Worm (Caenorhabditis elegans) whole organism, L2 larva: ENCODE results near the gene F31F6.1.
A peak's percentile ranks its signal among the peaks of the same experiment; 100 is the strongest.

ENCODE experiments used
- F13H6.1 ChIP-seq: sonication (generic microtip); optimal IDR thresholded peaks from 2 replicates; lab custom pipeline; 2016; ENCODE audit warnings: missing genetic modification characterization, missing compliant biosample characterization
- alr-1 ChIP-seq: fragments of 150-350 bp; optimal IDR thresholded peaks from 2 replicates; lab custom pipeline; 2014; ENCODE audit warnings: missing biosample characterization, missing genetic modification characterization
- aly-2 ChIP-seq: fragments of 150-350 bp; optimal IDR thresholded peaks from 2 replicates; lab custom pipeline; 2014; ENCODE audit warnings: missing biosample characterization, missing genetic modification characterization
- blmp-1 ChIP-seq: sonication (generic microtip); optimal IDR thresholded peaks from 2 replicates; lab custom pipeline; 2017; ENCODE audit warnings: missing genetic modification characterization, mild to moderate bottlenecking, missing compliant biosample characterization, antibody characterized with exemption, moderate library complexity; ENCODE audit not compliant: insufficient read depth
- ceh-16 ChIP-seq: fragments of 150-350 bp; optimal IDR thresholded peaks from 2 replicates; lab custom pipeline; 2014; ENCODE audit warnings: missing biosample characterization, missing genetic modification characterization
- ceh-82 ChIP-seq: fragments of 150-350 bp; optimal IDR thresholded peaks from 2 replicates; lab custom pipeline; 2014; ENCODE audit warnings: missing biosample characterization, missing genetic modification characterization
- crh-2 ChIP-seq: sonication (generic microtip); optimal IDR thresholded peaks from 2 replicates; lab custom pipeline; 2017; ENCODE audit warnings: missing biosample characterization, missing genetic modification characterization
- dmd-4 ChIP-seq: sonication (generic microtip); optimal IDR thresholded peaks from 2 replicates; lab custom pipeline; 2017; ENCODE audit warnings: missing biosample characterization, missing genetic modification characterization
- egl-27 ChIP-seq: sonication (generic microtip); optimal IDR thresholded peaks from 3 replicates; lab custom pipeline; 2017; ENCODE audit warnings: missing biosample characterization, missing genetic modification reagents, missing genetic modification characterization
- elt-1 ChIP-seq: fragments of 150-350 bp; optimal IDR thresholded peaks from 2 replicates; lab custom pipeline; 2014; ENCODE audit warnings: missing biosample characterization, missing genetic modification characterization
- elt-3 ChIP-seq: sonication (generic microtip); optimal IDR thresholded peaks from 2 replicates; lab custom pipeline; 2017; ENCODE audit warnings: missing biosample characterization, missing genetic modification characterization
- fos-1 ChIP-seq: fragments of 150-350 bp; optimal IDR thresholded peaks from 2 replicates; lab custom pipeline; 2014; ENCODE audit warnings: missing biosample characterization, missing genetic modification characterization
- gmeb-1 ChIP-seq: fragments of 150-350 bp; optimal IDR thresholded peaks from 2 replicates; lab custom pipeline; 2014; ENCODE audit warnings: missing biosample characterization, missing genetic modification characterization
- lin-11 ChIP-seq: fragments of 150-350 bp; sonication (generic microtip); optimal IDR thresholded peaks from 2 replicates; lab custom pipeline; 2014; ENCODE audit warnings: missing biosample characterization, missing genetic modification characterization, inconsistent platforms, mixed read lengths
- lin-13 ChIP-seq: fragments of 150-350 bp; optimal IDR thresholded peaks from 2 replicates; lab custom pipeline; 2014; ENCODE audit warnings: missing biosample characterization, missing genetic modification reagents, missing genetic modification characterization
- lsy-2 ChIP-seq, 2 experiments: fragments of 150-350 bp in 1 of 2; sonication (generic microtip) in 1 of 2; optimal IDR thresholded peaks; 2 replicates each; lab custom pipeline; 2014 to 2017; ENCODE audit warnings: missing biosample characterization in 2 of 2, missing genetic modification characterization in 2 of 2
- mab-5 ChIP-seq: fragments of 150-350 bp; optimal IDR thresholded peaks from 2 replicates; lab custom pipeline; 2014; ENCODE audit warnings: missing biosample characterization, missing genetic modification characterization
- mbf-1 ChIP-seq: sonication (generic microtip); optimal IDR thresholded peaks from 2 replicates; lab custom pipeline; 2017; ENCODE audit warnings: missing biosample characterization, missing genetic modification characterization
- mdl-1 ChIP-seq, 2 experiments: fragments of 150-350 bp in 1 of 2; sonication (generic microtip) in 1 of 2; optimal IDR thresholded peaks; 2 replicates each; lab custom pipeline; 2017; ENCODE audit warnings: missing biosample characterization in 2 of 2, missing genetic modification characterization in 2 of 2
- nhr-10 ChIP-seq: sonication (generic microtip); optimal IDR thresholded peaks from 2 replicates; lab custom pipeline; 2017; ENCODE audit warnings: missing biosample characterization, missing genetic modification characterization
- nhr-11 ChIP-seq: fragments of 150-350 bp; optimal IDR thresholded peaks from 2 replicates; lab custom pipeline; 2014; ENCODE audit warnings: missing biosample characterization, missing genetic modification characterization
- nhr-21 ChIP-seq: fragments of 150-350 bp; optimal IDR thresholded peaks from 2 replicates; lab custom pipeline; 2014; ENCODE audit warnings: missing biosample characterization, missing genetic modification characterization
- nhr-23 ChIP-seq: fragments of 150-350 bp; optimal IDR thresholded peaks from 2 replicates; lab custom pipeline; 2014; ENCODE audit warnings: missing biosample characterization, missing genetic modification reagents, missing genetic modification characterization
- nhr-237 ChIP-seq: fragments of 150-350 bp; optimal IDR thresholded peaks from 2 replicates; lab custom pipeline; 2014; ENCODE audit warnings: missing biosample characterization, missing genetic modification characterization
- nhr-25 ChIP-seq: fragments of 150-350 bp; sonication (generic microtip); optimal IDR thresholded peaks from 3 replicates; lab custom pipeline; 2014; ENCODE audit warnings: missing biosample characterization, missing genetic modification characterization
- nhr-6 ChIP-seq: fragments of 150-350 bp; optimal IDR thresholded peaks from 2 replicates; lab custom pipeline; 2014; ENCODE audit warnings: missing biosample characterization, missing genetic modification characterization
- peb-1 ChIP-seq: fragments of 150-350 bp; optimal IDR thresholded peaks from 2 replicates; lab custom pipeline; 2014; ENCODE audit warnings: missing biosample characterization, missing genetic modification characterization
- sem-4 ChIP-seq: fragments of 150-350 bp; optimal IDR thresholded peaks from 2 replicates; lab custom pipeline; 2014; ENCODE audit warnings: missing biosample characterization, missing genetic modification reagents, missing genetic modification characterization
- skn-1 ChIP-seq: sonication (generic microtip); optimal IDR thresholded peaks from 2 replicates; lab custom pipeline; 2017; ENCODE audit warnings: missing biosample characterization, missing genetic modification characterization
- sma-3 ChIP-seq: sonication (generic microtip); optimal IDR thresholded peaks from 2 replicates; lab custom pipeline; 2016; ENCODE audit warnings: missing genetic modification reagents, missing genetic modification characterization, missing compliant biosample characterization
- sma-9 ChIP-seq, 2 experiments: fragments of 150-350 bp in 1 of 2; sonication (generic microtip) in 1 of 2; optimal IDR thresholded peaks; 2 replicates each; lab custom pipeline; 2014 to 2016; ENCODE audit warnings: missing genetic modification characterization in 2 of 2, mild to moderate bottlenecking in 1 of 2, missing biosample characterization in 1 of 2, missing compliant biosample characterization in 1 of 2, missing genetic modification reagents in 1 of 2, moderate library complexity in 1 of 2
- unc-62 ChIP-seq: fragments of 150-350 bp; optimal IDR thresholded peaks from 2 replicates; lab custom pipeline; 2014; ENCODE audit warnings: missing biosample characterization, missing genetic modification reagents, missing genetic modification characterization
- zag-1 ChIP-seq: fragments of 150-350 bp; optimal IDR thresholded peaks from 2 replicates; lab custom pipeline; 2014; ENCODE audit warnings: missing biosample characterization, missing genetic modification characterization
- ztf-1 ChIP-seq: fragments of 200-800 bp; sonication (Bioruptor generic); conservative IDR thresholded peaks from 2 replicates; pipeline ENCODE4 v1.3.6; 2022; ENCODE audit warnings: missing genetic modification characterization, missing compliant biosample characterization
- ztf-11 ChIP-seq: sonication (generic microtip); optimal IDR thresholded peaks from 2 replicates; lab custom pipeline; 2017; ENCODE audit warnings: missing biosample characterization, missing genetic modification characterization
- ztf-4 ChIP-seq: fragments of 150-350 bp; optimal IDR thresholded peaks from 2 replicates; lab custom pipeline; 2014; ENCODE audit warnings: missing biosample characterization, missing genetic modification characterization

Gene F31F6.1

DNA sequence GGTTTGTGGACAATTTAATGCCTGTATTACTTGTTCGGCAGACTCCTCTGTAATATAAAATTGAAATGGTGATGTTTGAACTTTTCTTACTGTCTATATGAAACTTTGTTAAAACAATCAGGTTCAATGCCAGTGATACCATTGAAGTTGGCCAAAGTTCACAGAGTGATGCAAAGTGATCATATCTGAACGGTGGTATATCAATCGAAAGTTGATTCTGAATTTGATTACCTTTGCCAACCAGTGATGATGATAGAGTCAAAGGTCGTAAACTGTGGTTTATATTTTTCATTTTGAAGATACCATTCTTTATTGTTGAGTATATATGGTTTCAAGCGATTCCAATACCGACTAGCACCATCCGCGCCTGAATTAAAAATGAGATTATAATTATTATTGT lies 35.3 kb upstream of the F31F6.1 start:
- TF ChIP-seq fos-1 (no peak), lin-11 (tag; lab: Kevin White, UChicago) (no peak), blmp-1 (tag; lab: Kevin White, UChicago) (peak; percentile 55), sma-9 (GFP tag; optimal IDR thresholded peaks at IDR 0.05; lab: Kevin White, UChicago) (peak; percentile 38), sma-9 (tag; optimal IDR thresholded peaks at IDR 0.05; lab: Kevin White, UChicago) (no peak)

DNA sequence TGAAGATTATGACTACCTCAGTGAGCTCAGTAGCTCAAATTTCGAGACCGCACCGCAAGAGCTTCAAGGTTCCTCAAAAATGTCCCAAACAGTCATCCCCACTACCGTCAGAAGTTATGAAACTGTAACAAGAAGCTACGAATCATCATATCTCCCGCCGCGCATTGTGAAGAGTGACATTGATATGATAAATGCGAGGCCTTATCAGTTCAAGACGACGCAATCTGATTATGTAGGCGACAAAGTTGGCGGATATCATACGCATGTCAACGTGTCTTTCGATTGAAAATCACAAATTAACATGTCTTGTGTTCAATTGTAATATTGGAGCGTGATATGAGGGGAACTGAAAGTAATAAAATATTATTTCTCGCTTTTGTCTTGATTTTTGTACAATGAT lies 32.4 kb upstream of the F31F6.1 start:
- TF ChIP-seq unc-62 (GFP tag; lab: Kevin White, UChicago) (no peak), nhr-11 (no peak), peb-1 (no peak), ztf-1 (GFP tag; lab: Robert Waterston, UW) (no peak), lin-13 (GFP tag; lab: Kevin White, UChicago) (no peak), egl-27 (no peak), ztf-11 (tag; lab: Kevin White, UChicago) (no peak), nhr-10 (tag; lab: Kevin White, UChicago) (no peak), ceh-82 (tag; lab: Kevin White, UChicago) (no peak), lin-11 (tag; lab: Kevin White, UChicago) (no peak)

DNA sequence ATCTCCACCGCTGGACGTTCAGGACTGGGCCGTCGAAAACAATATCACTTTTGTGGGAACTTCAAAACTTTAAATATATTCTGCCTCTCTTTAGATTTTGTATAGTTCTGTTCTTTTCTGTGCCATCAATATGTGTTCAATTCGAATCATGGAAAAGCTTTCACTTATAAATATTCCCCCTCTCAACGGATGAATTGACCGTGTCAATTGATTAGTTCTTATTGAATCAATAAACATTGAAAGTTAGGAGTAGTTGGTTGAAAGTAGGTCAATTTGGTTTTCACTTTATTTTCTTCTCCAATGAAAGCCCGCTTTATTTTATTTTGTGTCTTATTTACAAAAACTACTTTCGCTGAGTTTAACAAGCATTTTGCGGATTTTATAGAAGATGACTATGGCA lies 30.1 kb upstream of the F31F6.1 start, which contains the start of gene lips-8:
Gene lips-8 (plus strand): TSS at position 301 of the 400 bp plus-strand sequence.
- no peak for TF ChIP-seq mbf-1 (tag; lab: Kevin White, UChicago)
- TF ChIP-seq dmd-4 (tag; lab: Kevin White, UChicago), result no peak
- TF ChIP-seq nhr-21 (tag; lab: Kevin White, UChicago), result no peak
- no peak for TF ChIP-seq ztf-4
- TF ChIP-seq, all 48 proteins: peak for 0

DNA sequence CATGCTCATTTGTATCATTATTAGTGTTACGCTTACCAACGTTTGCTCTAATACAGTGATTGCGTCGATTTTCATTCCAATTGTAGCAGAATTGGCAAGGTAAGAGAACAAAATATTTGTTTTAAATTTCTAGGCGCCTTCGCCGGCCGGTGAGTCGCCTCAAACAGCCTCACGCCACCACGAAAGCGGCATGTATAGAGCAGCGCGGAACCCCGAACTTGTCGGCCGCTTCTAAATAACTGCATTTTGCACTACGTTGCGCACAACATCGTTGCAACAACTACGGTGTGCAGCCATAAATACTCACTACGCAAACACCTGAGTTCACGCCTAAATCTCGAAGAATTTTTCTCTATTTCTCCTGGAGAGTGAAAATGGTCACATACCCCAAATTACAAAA lies 29.1 kb upstream of the F31F6.1 start:
- TF ChIP-seq blmp-1 (tag; lab: Kevin White, UChicago) (no peak), nhr-6 (tag; lab: Kevin White, UChicago) (no peak), sem-4 (tag; lab: Kevin White, UChicago) (no peak)
- TF ChIP-seq, all 48 proteins: peak for 0

DNA sequence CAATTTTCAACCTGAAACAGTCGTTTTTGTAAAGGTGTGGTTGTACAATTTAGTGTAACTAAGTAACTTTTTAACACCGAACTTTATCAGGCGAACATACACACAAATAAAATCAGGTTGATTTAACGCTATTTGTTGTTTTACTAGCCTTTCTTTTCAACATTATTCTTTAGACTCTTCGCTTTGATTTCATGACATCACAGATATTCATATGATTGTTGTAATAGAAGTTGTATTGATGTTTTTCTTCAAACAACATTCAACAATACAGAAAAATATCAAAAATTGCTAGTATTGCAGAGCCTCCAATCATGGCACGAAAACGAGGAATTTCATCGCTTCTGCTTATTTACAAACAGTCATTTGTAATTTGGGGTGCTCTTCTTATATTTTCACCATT lies 26.7 kb upstream of the F31F6.1 start, which contains the start of gene nac-1:
Gene nac-1 (plus strand): TSS at position 301 of the 400 bp plus-strand sequence.
- TF ChIP-seq elt-1 (tag; lab: Kevin White, UChicago) (no peak), ztf-1 (GFP tag; lab: Robert Waterston, UW) (no peak), fos-1 (no peak), lsy-2 (tag; optimal IDR thresholded peaks at IDR 0.05; lab: Kevin White, UChicago) (no peak), zag-1 (tag; lab: Kevin White, UChicago) (no peak), crh-2 (tag; lab: Kevin White, UChicago) (no peak), mbf-1 (tag; lab: Kevin White, UChicago) (no peak), nhr-11 (no peak), aly-2 (no peak), ztf-11 (tag; lab: Kevin White, UChicago) (no peak), F13H6.1 (tag; lab: Kevin White, UChicago) (no peak), ceh-82 (tag; lab: Kevin White, UChicago) (no peak), nhr-21 (tag; lab: Kevin White, UChicago) (no peak), unc-62 (GFP tag; lab: Kevin White, UChicago) (no peak), skn-1 (tag; lab: Kevin White, UChicago) (no peak), mab-5 (no peak), alr-1 (no peak), elt-3 (tag; lab: Kevin White, UChicago) (no peak), ceh-16 (no peak), nhr-10 (tag; lab: Kevin White, UChicago) (no peak)

DNA sequence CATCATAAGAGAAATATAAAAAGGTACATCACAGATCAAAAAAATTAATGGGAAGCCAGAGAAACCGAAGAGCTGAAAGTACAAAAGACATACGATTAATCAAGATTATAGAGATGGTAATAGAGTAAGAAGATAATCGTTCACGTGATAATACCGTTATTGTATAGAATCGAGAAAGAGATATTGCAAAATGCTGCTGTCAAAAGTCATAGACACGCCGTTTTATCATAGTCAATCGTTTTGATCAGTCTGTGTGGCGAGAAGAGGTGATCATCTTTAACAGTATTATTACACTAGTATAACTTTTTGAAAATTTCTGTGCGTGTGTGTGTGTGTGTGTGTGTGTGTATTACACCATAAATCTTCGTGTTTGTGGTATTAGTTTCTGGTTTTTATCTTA lies 26.3 kb upstream of the F31F6.1 start:
- TF ChIP-seq crh-2 (tag; lab: Kevin White, UChicago) (peak; percentile 39), gmeb-1 (tag; lab: Kevin White, UChicago) (peak; percentile 8), mdl-1 (tag; optimal IDR thresholded peaks at IDR 0.05; lab: Kevin White, UChicago) (peak in 1 of 2 experiments; percentile 26), nhr-25 (tag; lab: Kevin White, UChicago) (peak; percentile 67), nhr-237 (tag; lab: Kevin White, UChicago) (no peak), sma-9 (GFP tag; optimal IDR thresholded peaks at IDR 0.05; lab: Kevin White, UChicago) (peak; percentile 86), sma-9 (tag; optimal IDR thresholded peaks at IDR 0.05; lab: Kevin White, UChicago) (no peak), ceh-82 (tag; lab: Kevin White, UChicago) (no peak), blmp-1 (tag; lab: Kevin White, UChicago) (peak; percentile 76), sma-3 (peak; percentile 71), nhr-23 (tag; lab: Kevin White, UChicago) (no peak), nhr-21 (tag; lab: Kevin White, UChicago) (peak; percentile 61)
